Worm (Caenorhabditis elegans) whole organism, L2 larva: ENCODE data around the gene C16B8.2.

Source experiments
- aly-2 ChIP-seq: fragments of 150-350 bp; optimal IDR thresholded peaks from 2 replicates; lab custom pipeline; 2014; ENCODE audit warnings: missing biosample characterization, missing genetic modification characterization
- ama-1 ChIP-seq: fragments of 150-350 bp; optimal IDR thresholded peaks from 2 replicates; lab custom pipeline; 2018; ENCODE audit warnings: inconsistent platforms
- blmp-1 ChIP-seq: sonication (generic microtip); optimal IDR thresholded peaks from 2 replicates; lab custom pipeline; 2017; ENCODE audit warnings: missing genetic modification characterization, mild to moderate bottlenecking, missing compliant biosample characterization, antibody characterized with exemption, moderate library complexity; ENCODE audit not compliant: insufficient read depth
- crh-2 ChIP-seq: sonication (generic microtip); optimal IDR thresholded peaks from 2 replicates; lab custom pipeline; 2017; ENCODE audit warnings: missing biosample characterization, missing genetic modification characterization
- elt-3 ChIP-seq: sonication (generic microtip); optimal IDR thresholded peaks from 2 replicates; lab custom pipeline; 2017; ENCODE audit warnings: missing biosample characterization, missing genetic modification characterization
- gmeb-1 ChIP-seq: fragments of 150-350 bp; optimal IDR thresholded peaks from 2 replicates; lab custom pipeline; 2014; ENCODE audit warnings: missing biosample characterization, missing genetic modification characterization
- mdl-1 ChIP-seq, 2 experiments: fragments of 150-350 bp in 1 of 2; sonication (generic microtip) in 1 of 2; optimal IDR thresholded peaks; 2 replicates each; lab custom pipeline; 2017; ENCODE audit warnings: missing biosample characterization in 2 of 2, missing genetic modification characterization in 2 of 2
- nhr-12 ChIP-seq: fragments of 150-350 bp; optimal IDR thresholded peaks from 2 replicates; lab custom pipeline; 2014; ENCODE audit warnings: missing biosample characterization, missing genetic modification characterization
- nhr-129 ChIP-seq: fragments of 150-350 bp; optimal IDR thresholded peaks from 2 replicates; lab custom pipeline; 2014; ENCODE audit warnings: missing biosample characterization, missing genetic modification characterization
- snpc-4 ChIP-seq: fragments of 150-350 bp; optimal IDR thresholded peaks from 2 replicates; lab custom pipeline; 2014; ENCODE audit warnings: missing biosample characterization, missing genetic modification characterization
- unc-62 ChIP-seq: fragments of 150-350 bp; optimal IDR thresholded peaks from 2 replicates; lab custom pipeline; 2014; ENCODE audit warnings: missing biosample characterization, missing genetic modification reagents, missing genetic modification characterization

ce11 chrX:3970786-3971185 is 4.6 kb upstream of the C16B8.2 start:
- no peak for TF ChIP-seq nhr-12
- TF ChIP-seq ama-1 (lab: Kevin White, UChicago) = no peak
- TF ChIP-seq unc-62 (GFP tag; lab: Kevin White, UChicago) = no peak
- no peak for TF ChIP-seq crh-2 (tag; lab: Kevin White, UChicago)
- TF ChIP-seq blmp-1 (tag; lab: Kevin White, UChicago) = no peak
- no peak for TF ChIP-seq mdl-1 (tag; optimal IDR thresholded peaks at IDR 0.05; lab: Kevin White, UChicago)
- no peak for TF ChIP-seq elt-3 (tag; lab: Kevin White, UChicago)
- TF ChIP-seq aly-2 (tag; lab: Kevin White, UChicago) = no peak
- TF ChIP-seq gmeb-1 = no peak
- TF ChIP-seq snpc-4 (tag; lab: Kevin White, UChicago) = no peak
- TF ChIP-seq nhr-129 (tag; lab: Kevin White, UChicago) = no peak
